Fruit fly (Drosophila melanogaster) whole organism: ENCODE results near the gene CG11425.

Experiments
- CG8478 ChIP-seq: fragments of >200 bp; optimal IDR thresholded peaks from 2 replicates; lab custom pipeline; 2018; ENCODE audit warnings: inconsistent platforms
- Dll ChIP-seq: fragments of >200 bp; optimal IDR thresholded peaks from 2 replicates; lab custom pipeline; 2017
- EcR ChIP-seq, 2 experiments: fragments of >200 bp; optimal IDR thresholded peaks; 2 replicates each; lab custom pipeline; 2017; ENCODE audit warnings: missing biosample characterization in 2 of 2, missing genetic modification characterization in 2 of 2, missing genetic modification reagents in 2 of 2
- pan ChIP-seq: fragments of >200 bp; optimal IDR thresholded peaks from 2 replicates; lab custom pipeline; 2017
- psq ChIP-seq: fragments of >200 bp; optimal IDR thresholded peaks from 2 replicates; lab custom pipeline; 2017
- usp ChIP-seq: fragments of >200 bp; optimal IDR thresholded peaks from 2 replicates; lab custom pipeline; 2017; ENCODE audit warnings: missing biosample characterization, missing genetic modification characterization, mixed read lengths

Gene CG11425

dm6 chr3L:22474081-22474845, at the start of gene CG11425:
Gene CG11425, plus strand, starts transcription at chr3L:22474795.
- TF ChIP-seq pan (lab: Kevin White, UChicago) (no peak), CG8478 (no peak), EcR (GFP tag; optimal IDR thresholded peaks at IDR 0.05; lab: Kevin White, UChicago) (peak in 1 of 2 experiments; percentile 53), usp (no peak), psq (no peak), Dll (lab: Kevin White, UChicago) (no peak)

DNA sequence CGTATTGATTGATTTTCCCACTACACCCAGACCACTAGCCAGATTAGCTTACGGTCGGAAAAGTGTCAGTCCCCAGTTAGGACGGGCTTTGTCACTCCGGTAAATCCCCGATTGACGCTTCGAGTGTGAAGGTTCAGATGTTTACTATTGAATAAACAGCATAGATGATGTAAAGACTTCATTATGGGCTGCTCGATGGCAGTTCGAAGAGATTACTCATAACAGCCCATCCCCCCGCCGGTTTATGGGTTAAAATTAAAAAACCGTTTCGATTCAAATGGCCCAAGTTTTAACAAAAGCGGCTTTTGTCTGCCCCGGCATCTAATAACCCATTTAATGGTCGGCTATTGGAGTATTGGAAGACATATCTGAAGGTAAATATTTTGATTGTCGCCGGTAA, 37.5 kb upstream of the CG11425 start:
- TF ChIP-seq Dll (lab: Kevin White, UChicago) (no peak), CG8478 (no peak), usp (no peak), pan (lab: Kevin White, UChicago) (no peak), psq (no peak), EcR (GFP tag; optimal IDR thresholded peaks at IDR 0.05; lab: Kevin White, UChicago) (no peak)

- TF ChIP-seq EcR (GFP tag; optimal IDR thresholded peaks at IDR 0.05; lab: Kevin White, UChicago) (no peak), pan (lab: Kevin White, UChicago) (no peak), Dll (lab: Kevin White, UChicago) (no peak), usp (no peak), psq (no peak), CG8478 (no peak)
Observed at dm6 chr3L:22454368-22454767, 20.2 kb upstream of the CG11425 start, which contains the start of gene CG11449. Gene CG11449, plus strand, starts transcription at chr3L:22454373.

DNA sequence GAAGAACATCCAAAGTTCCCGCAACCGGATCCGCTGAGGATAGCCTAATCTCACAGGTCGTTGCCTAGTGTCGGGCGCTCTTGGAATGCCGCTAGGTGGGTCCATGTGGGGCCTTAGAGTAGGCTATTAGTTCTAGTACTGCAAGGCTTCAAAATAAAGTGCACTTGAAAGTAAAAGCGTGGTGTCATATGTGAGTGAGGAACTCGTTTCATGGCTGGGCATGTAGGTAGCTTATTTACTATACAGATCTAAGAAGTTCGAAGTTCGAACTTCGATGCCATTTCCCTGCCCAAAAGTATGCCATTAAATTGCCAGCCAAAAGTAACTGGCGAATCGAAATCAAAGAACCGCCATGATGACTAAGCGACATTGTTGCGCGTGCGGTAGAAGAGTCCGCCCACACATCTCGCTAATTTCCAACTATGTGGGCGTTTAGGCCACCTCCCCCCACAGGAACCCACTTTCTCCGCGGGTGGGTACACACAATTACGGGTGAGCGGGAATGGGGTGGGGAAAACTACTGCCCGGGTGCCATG, 18.6 kb upstream of the CG11425 start:
- TF ChIP-seq Dll (lab: Kevin White, UChicago), result no peak

DNA sequence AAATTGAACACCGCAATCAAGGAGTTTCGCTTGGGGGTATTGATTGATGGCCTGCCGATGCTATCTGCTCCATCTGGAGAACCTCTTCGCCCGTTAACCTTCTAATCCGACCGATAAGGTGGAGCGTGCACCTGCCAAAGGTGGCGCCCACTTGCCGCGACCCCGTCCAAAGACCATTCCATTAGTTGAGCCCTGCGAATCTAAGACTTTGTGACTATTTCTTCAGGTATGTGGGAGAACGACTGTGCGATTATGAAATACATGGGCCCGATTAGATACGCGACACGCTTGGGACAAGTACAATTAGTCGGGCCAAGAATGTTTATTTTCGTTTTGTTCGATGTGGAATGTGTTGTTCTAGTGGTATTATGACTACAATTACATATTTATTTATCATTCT, 16.3 kb upstream of the CG11425 start:
- no peak for TF ChIP-seq pan (lab: Kevin White, UChicago)
- TF ChIP-seq CG8478, result no peak
- TF ChIP-seq psq, result no peak
- no peak for TF ChIP-seq EcR (GFP tag; optimal IDR thresholded peaks at IDR 0.05; lab: Kevin White, UChicago)

dm6 chr3L:22458898-22459524, 15.6 kb upstream of the CG11425 start:
- TF ChIP-seq psq, result no peak
- no peak for TF ChIP-seq Dll (lab: Kevin White, UChicago)
- TF ChIP-seq EcR (GFP tag; optimal IDR thresholded peaks at IDR 0.05; lab: Kevin White, UChicago), result no peak
- TF ChIP-seq usp, result no peak
- no peak for TF ChIP-seq pan (lab: Kevin White, UChicago)
- TF ChIP-seq CG8478, result no peak

DNA sequence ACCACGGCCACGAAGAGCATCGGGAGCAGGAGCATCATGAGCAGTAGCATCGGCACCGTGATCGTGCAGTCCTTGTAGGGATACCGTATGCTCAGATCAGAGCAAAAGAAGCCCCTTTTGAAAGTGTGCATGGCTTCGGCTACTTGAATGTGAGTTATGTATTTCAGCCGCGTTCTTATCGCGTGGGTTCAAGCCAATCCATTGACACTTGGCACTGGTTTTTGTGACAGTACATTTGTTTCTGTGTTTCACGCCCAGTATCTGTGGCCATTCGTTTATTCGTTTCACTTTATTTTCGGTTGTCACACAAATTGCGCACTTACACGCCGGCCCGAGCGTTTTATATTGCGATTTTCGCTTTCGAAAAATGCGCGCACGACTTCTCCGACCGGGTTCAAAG, 14.2 kb upstream of the CG11425 start:
- TF ChIP-seq EcR (GFP tag; optimal IDR thresholded peaks at IDR 0.05; lab: Kevin White, UChicago), result no peak

DNA sequence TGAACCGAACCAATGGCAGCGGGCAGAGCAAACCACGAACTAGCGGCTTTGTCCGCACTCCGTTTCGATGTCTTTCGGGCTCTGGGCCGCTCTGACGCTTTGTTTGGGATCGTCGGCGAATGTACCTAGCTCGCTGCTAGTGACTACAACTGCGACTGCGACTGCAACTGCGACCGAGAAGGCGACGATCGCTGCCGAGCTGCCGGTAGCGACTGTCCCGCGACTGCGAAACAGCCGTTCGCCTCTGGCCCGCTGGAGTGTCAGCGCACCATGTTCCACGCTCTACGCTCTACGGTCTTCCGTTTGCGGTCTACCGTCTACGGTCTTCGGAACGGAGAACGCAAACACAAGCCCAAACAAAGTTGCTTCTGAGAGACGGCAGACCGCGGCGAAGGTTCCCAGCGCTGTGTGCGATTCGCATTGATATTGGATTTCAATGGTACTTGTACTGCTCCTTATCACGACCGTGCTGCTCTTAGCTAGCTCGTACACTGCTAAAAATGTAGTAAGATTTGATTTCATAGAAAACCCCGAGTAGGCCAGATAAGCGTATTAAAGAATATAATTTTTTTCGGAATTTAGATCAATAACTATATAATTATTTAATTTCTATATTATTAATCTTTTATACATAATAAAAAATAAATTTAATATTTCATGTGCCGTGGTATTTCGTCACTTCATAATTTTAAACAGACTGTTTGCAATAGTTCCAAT, 13.5 kb upstream of the CG11425 start, which contains the start of gene laza:
TSS of gene laza (minus strand) at position 214 of the 717 bp plus-strand sequence.
- TF ChIP-seq psq (no peak), pan (lab: Kevin White, UChicago) (no peak), Dll (lab: Kevin White, UChicago) (no peak), usp (no peak), CG8478 (no peak), EcR (GFP tag; optimal IDR thresholded peaks at IDR 0.05; lab: Kevin White, UChicago) (no peak)

- TF ChIP-seq CG8478 (no peak), pan (lab: Kevin White, UChicago) (no peak), psq (no peak), usp (no peak), EcR (GFP tag; optimal IDR thresholded peaks at IDR 0.05; lab: Kevin White, UChicago) (no peak), Dll (lab: Kevin White, UChicago) (no peak)
Observed at dm6 chr3L:22463412-22463811, 11.2 kb upstream of the CG11425 start.

DNA sequence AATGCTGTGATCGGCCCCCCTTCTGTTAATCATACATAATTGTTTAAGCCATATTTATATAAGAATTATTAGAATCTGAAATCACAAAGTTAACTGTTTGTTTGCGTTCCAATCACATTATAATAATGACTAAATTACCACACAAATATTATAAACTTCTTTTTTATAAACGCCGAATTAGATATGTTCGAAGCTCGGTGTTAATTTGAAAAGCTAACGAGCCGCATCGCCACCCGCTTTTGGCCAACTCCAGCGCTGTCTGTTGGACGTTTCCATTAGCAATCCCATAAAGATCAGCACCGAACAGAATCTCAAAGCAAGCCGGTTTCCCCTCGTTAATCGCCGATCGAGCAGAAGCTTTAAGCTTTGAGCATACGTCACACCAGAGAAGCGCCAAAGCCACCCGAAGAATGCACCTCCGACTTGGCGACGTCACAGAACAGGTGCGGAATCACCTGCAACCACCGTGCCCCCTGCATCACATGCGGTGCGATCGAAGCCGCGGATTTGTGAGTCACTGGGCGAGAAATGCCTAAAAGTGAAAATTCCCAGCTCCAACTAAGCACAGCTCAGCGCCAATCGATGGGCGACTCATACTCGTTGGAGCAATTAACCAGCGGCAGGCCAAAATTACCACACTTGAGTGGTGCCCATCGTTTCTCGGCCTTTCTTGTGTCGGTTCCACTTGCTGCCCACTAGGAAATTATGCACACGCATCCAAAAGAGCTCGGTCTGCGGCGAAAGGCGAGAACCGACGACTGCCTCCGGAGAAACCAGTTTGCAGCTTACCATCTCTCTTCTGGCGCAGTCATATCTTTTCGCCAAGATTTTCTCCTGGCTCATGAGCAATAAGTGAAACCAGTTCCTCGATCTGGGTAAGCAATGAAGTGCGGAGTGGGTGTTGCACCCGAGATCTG, 8.9 kb upstream of the CG11425 start, which contains the start of gene CG11438:
TSS of gene CG11438 (plus strand) at position 134 of the 917 bp plus-strand sequence.
- TF ChIP-seq Dll (lab: Kevin White, UChicago) (peak; percentile 11), usp (no peak)

DNA sequence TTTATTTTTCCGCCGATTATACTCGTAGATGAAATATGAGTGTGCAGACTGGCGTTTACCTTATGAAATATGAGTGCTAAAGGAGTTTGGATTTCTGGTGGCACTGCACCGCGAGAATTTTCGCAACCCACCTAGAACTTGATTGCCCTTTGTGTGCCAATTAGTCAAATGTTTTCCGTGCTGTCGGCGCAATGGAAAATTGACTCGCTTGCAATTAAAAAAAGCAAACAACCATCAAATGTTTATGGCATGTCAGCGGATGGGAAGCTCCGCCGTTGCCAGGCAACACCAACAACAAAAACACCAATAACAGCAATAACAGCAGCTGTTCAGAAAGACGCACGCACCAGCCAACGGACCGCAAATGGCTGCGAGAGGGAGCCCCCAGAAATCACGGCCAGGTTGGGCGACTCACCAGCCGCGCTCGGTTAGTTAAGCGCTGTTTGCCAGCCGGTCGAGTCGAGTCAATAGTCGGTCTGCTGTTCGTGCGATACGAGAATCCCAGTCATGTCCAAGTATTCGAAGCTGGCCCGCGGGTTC, 8.1 kb upstream of the CG11425 start:
- TF ChIP-seq psq, result no peak
- TF ChIP-seq usp, result no peak
- no peak for TF ChIP-seq pan (lab: Kevin White, UChicago)
- TF ChIP-seq EcR (GFP tag; optimal IDR thresholded peaks at IDR 0.05; lab: Kevin White, UChicago), result no peak
- no peak for TF ChIP-seq Dll (lab: Kevin White, UChicago)
- no peak for TF ChIP-seq CG8478
